Worm (Caenorhabditis elegans) whole organism, midembryonic: Measurements from ENCODE around the gene hsp-12.2.

ENCODE experiments used
- T22C8.4 ChIP-seq: fragments of 200-800 bp; sonication (Bioruptor generic); IDR thresholded peaks from 2 replicates; pipeline ENCODE4 v1.3.6; 2022; ENCODE audit warnings: missing genetic modification characterization, missing compliant biosample characterization
- cog-1 ChIP-seq: sonication (generic microtip); optimal IDR thresholded peaks from 2 replicates; lab custom pipeline; 2016; ENCODE audit warnings: missing genetic modification characterization, missing compliant biosample characterization
- klf-2 ChIP-seq: fragments of 200-800 bp; sonication (Bioruptor generic); conservative IDR thresholded peaks from 2 replicates; pipeline ENCODE4 v1.3.6; 2022; ENCODE audit warnings: missing genetic modification reagents, missing genetic modification characterization, missing compliant biosample characterization
- tab-1 ChIP-seq: fragments of 200-800 bp; sonication (Bioruptor generic); IDR thresholded peaks from 2 replicates; pipeline ENCODE4 v1.3.6; 2022; ENCODE audit warnings: missing genetic modification characterization, missing compliant biosample characterization
- ztf-23 ChIP-seq: fragments of 200-800 bp; sonication (Bioruptor generic); IDR thresholded peaks from 2 replicates; pipeline ENCODE4 v1.3.6; 2022; ENCODE audit warnings: missing genetic modification reagents, missing genetic modification characterization, missing compliant biosample characterization

DNA sequence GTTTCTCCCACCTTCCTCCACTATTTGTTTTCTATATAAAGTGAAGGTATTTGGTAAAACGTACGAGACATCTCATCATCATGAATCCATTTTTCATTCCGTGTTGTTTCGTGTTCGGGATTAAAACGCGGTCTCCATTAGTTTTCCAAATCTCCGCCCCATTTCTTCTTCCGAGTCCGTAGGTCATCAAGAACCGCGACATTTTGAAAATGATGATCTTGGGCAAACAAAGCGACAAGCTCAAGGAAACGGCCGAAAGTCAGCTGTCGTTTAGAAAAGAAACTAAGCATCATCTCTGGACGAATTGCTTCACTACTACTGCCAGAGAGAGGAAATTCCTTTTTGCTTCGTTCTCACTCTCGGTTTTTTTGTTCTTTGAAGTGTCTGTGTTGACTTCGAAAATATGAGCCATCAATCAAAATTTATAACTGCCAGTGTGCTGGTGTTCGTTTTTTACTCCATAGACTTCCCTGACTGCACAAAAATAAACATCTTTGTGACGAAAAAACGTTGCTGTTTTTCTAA, 34.8 kb downstream of the hsp-12.2 start:
- TF ChIP-seq cog-1 (tag; lab: Kevin White, UChicago) (no peak), klf-2 (no peak), T22C8.4 (GFP tag; lab: Robert Waterston, UW) (no peak), ztf-23 (GFP tag; lab: Robert Waterston, UW) (no peak), tab-1 (GFP tag; lab: Robert Waterston, UW) (no peak)
